Worm (Caenorhabditis elegans) whole organism, mixed stage, embryonic: ENCODE data around the gene nhr-219.

Experiments
- drap-1 ChIP-seq: fragments of 200-800 bp; sonication (Bioruptor generic); optimal IDR thresholded peaks from 3 replicates; lab custom pipeline; 2018; ENCODE audit warnings: mild to moderate bottlenecking, missing genetic modification characterization, missing compliant biosample characterization
- lin-13 ChIP-seq: fragments of 150-350 bp; optimal IDR thresholded peaks from 2 replicates; lab custom pipeline; 2014; ENCODE audit warnings: missing biosample characterization, missing genetic modification characterization
- nhr-28 ChIP-seq: fragments of 150-350 bp; optimal IDR thresholded peaks from 2 replicates; lab custom pipeline; 2014; ENCODE audit warnings: missing biosample characterization, missing genetic modification characterization
- snpc-4 ChIP-seq: fragments of 150-350 bp; optimal IDR thresholded peaks from 2 replicates; lab custom pipeline; 2014; ENCODE audit warnings: missing biosample characterization, missing genetic modification characterization
- unc-39 ChIP-seq: fragments of 150-350 bp; optimal IDR thresholded peaks from 2 replicates; lab custom pipeline; 2014; ENCODE audit warnings: missing biosample characterization, missing genetic modification characterization
- ztf-11 ChIP-seq: fragments of 150-350 bp; optimal IDR thresholded peaks from 2 replicates; lab custom pipeline; 2014; ENCODE audit warnings: missing biosample characterization, missing genetic modification characterization

ce11 chrV:8935104-8935503 is 30.9 kb downstream of the nhr-219 start:
- TF ChIP-seq drap-1 (GFP tag; lab: Kevin White, UChicago) (no peak), unc-39 (tag; lab: Kevin White, UChicago) (no peak), nhr-28 (tag; lab: Kevin White, UChicago) (no peak), snpc-4 (no peak), ztf-11 (tag; lab: Kevin White, UChicago) (no peak), lin-13 (tag; lab: Kevin White, UChicago) (no peak)
